Worm (Caenorhabditis elegans) whole organism, midembryonic: ENCODE measurements around the gene srt-48.
A peak's percentile ranks its signal among the peaks of the same experiment; 100 is the strongest.

Experiments
- T22C8.4 ChIP-seq: fragments of 200-800 bp; sonication (Bioruptor generic); IDR thresholded peaks from 2 replicates; pipeline ENCODE4 v1.3.6; 2022; ENCODE audit warnings: missing genetic modification characterization, missing compliant biosample characterization
- cog-1 ChIP-seq: sonication (generic microtip); optimal IDR thresholded peaks from 2 replicates; lab custom pipeline; 2016; ENCODE audit warnings: missing genetic modification characterization, missing compliant biosample characterization
- flt-1 ChIP-seq: fragments of 200-800 bp; sonication (Bioruptor generic); IDR thresholded peaks from 2 replicates; pipeline ENCODE4 v1.3.6; 2022; ENCODE audit warnings: missing genetic modification characterization, missing compliant biosample characterization
- klf-2 ChIP-seq: fragments of 200-800 bp; sonication (Bioruptor generic); conservative IDR thresholded peaks from 2 replicates; pipeline ENCODE4 v1.3.6; 2022; ENCODE audit warnings: missing genetic modification reagents, missing genetic modification characterization, missing compliant biosample characterization
- med-1 ChIP-seq: sonication (generic microtip); optimal IDR thresholded peaks from 2 replicates; lab custom pipeline; 2017; ENCODE audit warnings: missing genetic modification characterization, mild to moderate bottlenecking, missing compliant biosample characterization, antibody characterized with exemption, missing genetic modification reagents; ENCODE audit not compliant: insufficient read depth
- ref-1 ChIP-seq: fragments of 200-800 bp; sonication (Bioruptor generic); conservative IDR thresholded peaks from 2 replicates; pipeline ENCODE4 v1.3.6; 2022; ENCODE audit warnings: missing genetic modification reagents, missing genetic modification characterization, missing compliant biosample characterization
- tab-1 ChIP-seq: fragments of 200-800 bp; sonication (Bioruptor generic); IDR thresholded peaks from 2 replicates; pipeline ENCODE4 v1.3.6; 2022; ENCODE audit warnings: missing genetic modification characterization, missing compliant biosample characterization
- ztf-23 ChIP-seq: fragments of 200-800 bp; sonication (Bioruptor generic); IDR thresholded peaks from 2 replicates; pipeline ENCODE4 v1.3.6; 2022; ENCODE audit warnings: missing genetic modification reagents, missing genetic modification characterization, missing compliant biosample characterization
- ztf-29 ChIP-seq: fragments of 200-800 bp; sonication (Bioruptor generic); IDR thresholded peaks from 2 replicates; pipeline ENCODE4 v1.3.6; 2022; ENCODE audit warnings: missing genetic modification reagents, missing genetic modification characterization, missing compliant biosample characterization

The srt-48 gene

ce11 chrIV:15039477-15039876, 29.2 kb downstream of the srt-48 start, which contains the start of gene hrpu-1:
Gene hrpu-1 (plus strand): TSS chrIV:15039616.
- peak; percentile 27 for TF ChIP-seq cog-1
- no peak for TF ChIP-seq tab-1 (GFP tag; lab: Robert Waterston, UW)

ce11 chrIV:15038821-15039220, 29.9 kb downstream of the srt-48 start:
- TF ChIP-seq tab-1 (GFP tag; lab: Robert Waterston, UW) (peak; percentile 25; the same call in 1 of the 2 replicates), klf-2 (no peak)

ce11 chrIV:15037492-15037891, 31.2 kb downstream of the srt-48 start:
- no peak for TF ChIP-seq ztf-23
- no peak for TF ChIP-seq ztf-29 (GFP tag; lab: Robert Waterston, UW)
- TF ChIP-seq klf-2 = no peak
- TF ChIP-seq flt-1 = no peak
- TF ChIP-seq cog-1 = no peak
- no peak for TF ChIP-seq med-1 (GFP tag; lab: Kevin White, UChicago)
- TF ChIP-seq ref-1 (GFP tag; lab: Robert Waterston, UW) = no peak
- no peak for TF ChIP-seq T22C8.4
- no peak for TF ChIP-seq tab-1 (GFP tag; lab: Robert Waterston, UW)

- TF ChIP-seq ref-1 (GFP tag; lab: Robert Waterston, UW) (no peak), T22C8.4 (no peak), tab-1 (GFP tag; lab: Robert Waterston, UW) (no peak), ztf-29 (GFP tag; lab: Robert Waterston, UW) (no peak), klf-2 (no peak), med-1 (GFP tag; lab: Kevin White, UChicago) (no peak)
Measured at ce11 chrIV:15036974-15037373, 31.7 kb downstream of the srt-48 start, which contains the start of gene eef-1B.2. Gene eef-1B.2 (plus strand): TSS chrIV:15037331.

ce11 chrIV:15029565-15029964, 39.2 kb downstream of the srt-48 start:
- TF ChIP-seq tab-1 (GFP tag; lab: Robert Waterston, UW) (no peak), ztf-23 (no peak), ztf-29 (GFP tag; lab: Robert Waterston, UW) (no peak), ref-1 (GFP tag; lab: Robert Waterston, UW) (no peak)

ce11 chrIV:15028891-15029290, 39.8 kb downstream of the srt-48 start, which contains the start of gene Y41E3.8:
Gene Y41E3.8 (minus strand): TSS chrIV:15028978.
- TF ChIP-seq ref-1 (GFP tag; lab: Robert Waterston, UW) (no peak), med-1 (GFP tag; lab: Kevin White, UChicago) (no peak), klf-2 (no peak), cog-1 (no peak), tab-1 (GFP tag; lab: Robert Waterston, UW) (no peak), ztf-29 (GFP tag; lab: Robert Waterston, UW) (no peak)

ce11 chrIV:15028386-15028785, 40.3 kb downstream of the srt-48 start:
- TF ChIP-seq ztf-29 (GFP tag; lab: Robert Waterston, UW) (no peak), klf-2 (no peak)

ce11 chrIV:15027884-15028283, 40.8 kb downstream of the srt-48 start:
- TF ChIP-seq flt-1 (no peak), cog-1 (no peak), med-1 (GFP tag; lab: Kevin White, UChicago) (no peak), ref-1 (GFP tag; lab: Robert Waterston, UW) (no peak), tab-1 (GFP tag; lab: Robert Waterston, UW) (no peak), T22C8.4 (no peak), ztf-23 (no peak), klf-2 (no peak), ztf-29 (GFP tag; lab: Robert Waterston, UW) (no peak)

- TF ChIP-seq flt-1 = no peak
- TF ChIP-seq klf-2 = no peak
- TF ChIP-seq T22C8.4 = no peak
- TF ChIP-seq ztf-23 = no peak
- no peak for TF ChIP-seq ref-1 (GFP tag; lab: Robert Waterston, UW)
- no peak for TF ChIP-seq med-1 (GFP tag; lab: Kevin White, UChicago)
- TF ChIP-seq tab-1 (GFP tag; lab: Robert Waterston, UW) = no peak
- TF ChIP-seq ztf-29 (GFP tag; lab: Robert Waterston, UW) = no peak
- TF ChIP-seq cog-1 = no peak
Measured at ce11 chrIV:15027334-15027733, 41.4 kb downstream of the srt-48 start.

ce11 chrIV:15025384-15025783, 43.3 kb downstream of the srt-48 start, which contains the start of gene fcd-2:
Gene fcd-2 (plus strand): TSS chrIV:15025710.
- TF ChIP-seq T22C8.4 = no peak
- no peak for TF ChIP-seq tab-1 (GFP tag; lab: Robert Waterston, UW)
- peak; percentile 12; the same call in 1 of the 2 replicates for TF ChIP-seq ztf-23

- TF ChIP-seq ref-1 (GFP tag; lab: Robert Waterston, UW) (no peak), T22C8.4 (no peak), klf-2 (no peak), med-1 (GFP tag; lab: Kevin White, UChicago) (no peak), tab-1 (GFP tag; lab: Robert Waterston, UW) (no peak), cog-1 (no peak), ztf-23 (no peak), ztf-29 (GFP tag; lab: Robert Waterston, UW) (no peak), flt-1 (no peak)
Measured at ce11 chrIV:15024426-15024825, 44.3 kb downstream of the srt-48 start.

- TF ChIP-seq med-1 (GFP tag; lab: Kevin White, UChicago) (no peak), cog-1 (no peak), tab-1 (GFP tag; lab: Robert Waterston, UW) (no peak)
Measured at ce11 chrIV:15020958-15021357, 47.8 kb downstream of the srt-48 start.
